Worm (Caenorhabditis elegans) whole organism, young adult: ENCODE data around the gene C53C7.3.

Source experiments
- F10E7.11 ChIP-seq: sonication (generic microtip); optimal IDR thresholded peaks from 2 replicates; lab custom pipeline; 2017; ENCODE audit warnings: mild to moderate bottlenecking, missing genetic modification characterization, moderate library complexity, missing compliant biosample characterization
- F37B4.10 ChIP-seq: fragments of 200-800 bp; sonication (Bioruptor generic); IDR thresholded peaks from 2 replicates; pipeline ENCODE4 v1.3.6; 2022; ENCODE audit warnings: missing genetic modification characterization, missing compliant biosample characterization
- F57A8.1 ChIP-seq: fragments of 200-800 bp; sonication (Bioruptor generic); optimal IDR thresholded peaks from 2 replicates; lab custom pipeline; 2018; ENCODE audit warnings: mild to moderate bottlenecking, missing genetic modification characterization, moderate library complexity, missing compliant biosample characterization
- F57C9.4 ChIP-seq: sonication (generic microtip); optimal IDR thresholded peaks from 2 replicates; lab custom pipeline; 2017; ENCODE audit warnings: mild to moderate bottlenecking, missing genetic modification characterization, missing compliant biosample characterization
- T07F8.4 ChIP-seq: sonication (generic microtip); optimal IDR thresholded peaks from 2 replicates; lab custom pipeline; 2016; ENCODE audit warnings: mild to moderate bottlenecking, missing genetic modification characterization, moderate library complexity, missing compliant biosample characterization
- T26A5.8 ChIP-seq: sonication (generic microtip); optimal IDR thresholded peaks from 2 replicates; lab custom pipeline; 2016; ENCODE audit warnings: missing genetic modification characterization, missing compliant biosample characterization
- ZK185.1 ChIP-seq: sonication (generic microtip); optimal IDR thresholded peaks from 2 replicates; lab custom pipeline; 2016; ENCODE audit warnings: mild to moderate bottlenecking, missing genetic modification characterization, missing compliant biosample characterization; ENCODE audit not compliant: poor library complexity, severe bottlenecking
- aptf-3 ChIP-seq: fragments of 200-800 bp; sonication (Bioruptor generic); IDR thresholded peaks from 2 replicates; pipeline ENCODE4 v1.3.6; 2022; ENCODE audit warnings: missing genetic modification characterization, missing compliant biosample characterization
- atf-7 ChIP-seq: sonication (generic microtip); optimal IDR thresholded peaks from 2 replicates; lab custom pipeline; 2017; ENCODE audit warnings: mild to moderate bottlenecking, missing genetic modification characterization, missing compliant biosample characterization
- attf-5 ChIP-seq: fragments of 200-800 bp; sonication (Bioruptor generic); optimal IDR thresholded peaks from 2 replicates; lab custom pipeline; 2018; ENCODE audit warnings: mild to moderate bottlenecking, missing genetic modification characterization, missing compliant biosample characterization
- bed-1 ChIP-seq: fragments of 200-800 bp; sonication (Bioruptor generic); IDR thresholded peaks from 2 replicates; pipeline ENCODE4 v1.3.6; 2022; ENCODE audit warnings: missing genetic modification reagents, missing genetic modification characterization, missing compliant biosample characterization
- bed-2 ChIP-seq: fragments of 200-800 bp; sonication (Bioruptor generic); IDR thresholded peaks from 2 replicates; pipeline ENCODE4 v1.3.6; 2022; ENCODE audit warnings: missing genetic modification reagents, missing genetic modification characterization, missing compliant biosample characterization
- ceh-40 ChIP-seq: fragments of 200-800 bp; sonication (Bioruptor generic); IDR thresholded peaks from 2 replicates; pipeline ENCODE4 v1.3.6; 2022; ENCODE audit warnings: missing genetic modification characterization, missing compliant biosample characterization
- ceh-91 ChIP-seq: fragments of 200-800 bp; sonication (Bioruptor generic); IDR thresholded peaks from 2 replicates; pipeline ENCODE4 v1.3.6; 2022; ENCODE audit warnings: missing genetic modification reagents, missing genetic modification characterization, missing compliant biosample characterization
- chd-7 ChIP-seq: sonication (generic microtip); optimal IDR thresholded peaks from 2 replicates; lab custom pipeline; 2016; ENCODE audit warnings: mild to moderate bottlenecking, missing genetic modification characterization, moderate library complexity, missing compliant biosample characterization
- ets-4 ChIP-seq: fragments of 200-800 bp; sonication (Bioruptor generic); optimal IDR thresholded peaks from 2 replicates; lab custom pipeline; 2018; ENCODE audit warnings: mild to moderate bottlenecking, missing genetic modification characterization, missing compliant biosample characterization
- gei-17 ChIP-seq: fragments of 200-800 bp; sonication (Bioruptor generic); optimal IDR thresholded peaks from 2 replicates; lab custom pipeline; 2018; ENCODE audit warnings: mild to moderate bottlenecking, missing genetic modification characterization, missing compliant biosample characterization
- hlh-12 ChIP-seq: sonication (generic microtip); optimal IDR thresholded peaks from 2 replicates; lab custom pipeline; 2016; ENCODE audit warnings: missing genetic modification characterization, missing compliant biosample characterization
- hmg-1.2 ChIP-seq: fragments of 200-800 bp; sonication (Bioruptor generic); IDR thresholded peaks from 2 replicates; pipeline ENCODE4 v1.3.6; 2022; ENCODE audit warnings: missing genetic modification reagents, missing genetic modification characterization, missing compliant biosample characterization
- hmg-20 ChIP-seq: fragments of 200-800 bp; sonication (Bioruptor generic); IDR thresholded peaks from 2 replicates; pipeline ENCODE4 v1.3.6; 2022; ENCODE audit warnings: missing genetic modification reagents, missing genetic modification characterization, missing compliant biosample characterization
- let-607 ChIP-seq, 2 experiments: fragments of 200-800 bp in 1 of 2; sonication (Bioruptor generic) in 1 of 2; sonication (generic microtip) in 1 of 2; optimal IDR thresholded peaks; 2 replicates each; lab custom pipeline; 2016 to 2018; ENCODE audit warnings: mild to moderate bottlenecking in 2 of 2, missing compliant biosample characterization in 2 of 2, missing genetic modification characterization in 2 of 2, moderate library complexity in 2 of 2, missing genotype in 1 of 2
- lin-54 ChIP-seq: fragments of 200-800 bp; sonication (Bioruptor generic); optimal IDR thresholded peaks from 2 replicates; lab custom pipeline; 2018; ENCODE audit warnings: mild to moderate bottlenecking, missing genetic modification characterization, missing compliant biosample characterization
- lir-1 ChIP-seq: fragments of 200-800 bp; sonication (Bioruptor generic); conservative IDR thresholded peaks from 2 replicates; pipeline ENCODE4 v1.3.6; 2022; ENCODE audit warnings: missing genetic modification reagents, missing genetic modification characterization, missing compliant biosample characterization
- lsy-27 ChIP-seq: sonication (generic microtip); optimal IDR thresholded peaks from 2 replicates; lab custom pipeline; 2017; ENCODE audit warnings: missing genetic modification characterization, mild to moderate bottlenecking, missing compliant biosample characterization, antibody characterized with exemption, missing genotype, borderline replicate concordance; ENCODE audit not compliant: insufficient read depth
- madf-6 ChIP-seq: fragments of 200-800 bp; sonication (Bioruptor generic); IDR thresholded peaks from 2 replicates; pipeline ENCODE4 v1.3.6; 2022; ENCODE audit warnings: missing genetic modification reagents, missing genetic modification characterization, missing compliant biosample characterization
- nfyb-1 ChIP-seq: fragments of 200-800 bp; sonication (Bioruptor generic); IDR thresholded peaks from 2 replicates; pipeline ENCODE4 v1.3.6; 2022; ENCODE audit warnings: missing genetic modification reagents, missing genetic modification characterization, missing compliant biosample characterization
- nhr-27 ChIP-seq: fragments of 200-800 bp; sonication (Bioruptor generic); optimal IDR thresholded peaks from 2 replicates; lab custom pipeline; 2018; ENCODE audit warnings: mild to moderate bottlenecking, missing genetic modification characterization, moderate library complexity, missing compliant biosample characterization
- pbrm-1 ChIP-seq: fragments of 200-800 bp; sonication (Bioruptor generic); IDR thresholded peaks from 2 replicates; pipeline ENCODE4 v1.3.6; 2022; ENCODE audit warnings: missing genetic modification reagents, missing genetic modification characterization, missing compliant biosample characterization
- repo-1 ChIP-seq: sonication (generic microtip); optimal IDR thresholded peaks from 2 replicates; lab custom pipeline; 2017; ENCODE audit warnings: mild to moderate bottlenecking, missing genetic modification characterization, missing compliant biosample characterization
- snpc-4 ChIP-seq, 5 experiments: fragments of 150-350 bp in 1 of 5; sonication (generic microtip) in 4 of 5; optimal IDR thresholded peaks; 2 replicates each; lab custom pipeline; 2014 to 2018; ENCODE audit warnings: missing genetic modification characterization in 5 of 5, missing biosample characterization in 3 of 5, antibody characterized with exemption in 2 of 5, mild to moderate bottlenecking in 2 of 5, missing compliant biosample characterization in 2 of 5, missing genotype in 2 of 5, moderate library complexity in 2 of 5, missing genetic modification reagents in 1 of 5
- somi-1 ChIP-seq: fragments of 200-800 bp; sonication (Bioruptor generic); optimal IDR thresholded peaks from 2 replicates; lab custom pipeline; 2018; ENCODE audit warnings: mild to moderate bottlenecking, missing genetic modification characterization, missing compliant biosample characterization
- sptf-2 ChIP-seq: fragments of 200-800 bp; sonication (Bioruptor generic); optimal IDR thresholded peaks from 2 replicates; lab custom pipeline; 2018; ENCODE audit warnings: mild to moderate bottlenecking, missing genetic modification characterization, missing compliant biosample characterization
- zim-3 ChIP-seq: sonication (generic microtip); optimal IDR thresholded peaks from 2 replicates; lab custom pipeline; 2017; ENCODE audit warnings: mild to moderate bottlenecking, missing genetic modification characterization, moderate library complexity, missing compliant biosample characterization
- ztf-25 ChIP-seq: fragments of 200-800 bp; sonication (Bioruptor generic); IDR thresholded peaks from 2 replicates; pipeline ENCODE4 v1.3.6; 2022; ENCODE audit warnings: missing genetic modification reagents, missing genetic modification characterization, missing compliant biosample characterization
- ztf-6 ChIP-seq: fragments of 200-800 bp; sonication (Bioruptor generic); IDR thresholded peaks from 2 replicates; pipeline ENCODE4 v1.3.6; 2022; ENCODE audit warnings: missing genetic modification reagents, missing genetic modification characterization, missing compliant biosample characterization

Gene C53C7.3

ce11 chrX:13014341-13014740, 34.0 kb upstream of the C53C7.3 start:
- no peak for TF ChIP-seq zim-3
- no peak for TF ChIP-seq ztf-25 (GFP tag; lab: Robert Waterston, UW)
- TF ChIP-seq lir-1 (GFP tag; lab: Robert Waterston, UW): no peak
- no peak for TF ChIP-seq F37B4.10 (GFP tag; lab: Robert Waterston, UW)
- no peak for TF ChIP-seq pbrm-1
- TF ChIP-seq let-607 (tag; optimal IDR thresholded peaks at IDR 0.05; lab: Kevin White, UChicago): no peak
- TF ChIP-seq somi-1: no peak

- TF ChIP-seq ZK185.1 (tag; lab: Kevin White, UChicago) (no peak), pbrm-1 (no peak), chd-7 (no peak), snpc-4 (GFP tag; optimal IDR thresholded peaks at IDR 0.05; lab: Kevin White, UChicago) (no peak), snpc-4 (tag; optimal IDR thresholded peaks at IDR 0.05; lab: Kevin White, UChicago) (no peak), ceh-40 (no peak)
Measured at ce11 chrX:13016290-13016689, 32.1 kb upstream of the C53C7.3 start.

- TF ChIP-seq repo-1 (tag; lab: Kevin White, UChicago) (no peak), aptf-3 (GFP tag; lab: Robert Waterston, UW) (no peak), F57A8.1 (no peak), ceh-91 (no peak), attf-5 (GFP tag; lab: Kevin White, UChicago) (no peak), chd-7 (no peak), atf-7 (tag; lab: Kevin White, UChicago) (no peak), bed-1 (GFP tag; lab: Robert Waterston, UW) (no peak), ZK185.1 (tag; lab: Kevin White, UChicago) (no peak), lin-54 (GFP tag; lab: Kevin White, UChicago) (no peak), sptf-2 (GFP tag; lab: Kevin White, UChicago) (no peak), ceh-40 (no peak), nfyb-1 (GFP tag; lab: Robert Waterston, UW) (no peak)
Measured at ce11 chrX:13021446-13021845, 26.9 kb upstream of the C53C7.3 start.

- no peak for TF ChIP-seq hmg-20
- TF ChIP-seq T07F8.4 (tag; lab: Kevin White, UChicago): no peak
- TF ChIP-seq hmg-1.2 (GFP tag; lab: Robert Waterston, UW): no peak
- TF ChIP-seq T26A5.8 (tag; lab: Kevin White, UChicago): no peak
- no peak for TF ChIP-seq gei-17 (GFP tag; lab: Kevin White, UChicago)
- no peak for TF ChIP-seq ztf-6 (GFP tag; lab: Robert Waterston, UW)
- no peak for TF ChIP-seq ets-4
- no peak for TF ChIP-seq lsy-27 (tag; lab: Kevin White, UChicago)
- no peak for TF ChIP-seq hlh-12
- TF ChIP-seq nhr-27: no peak
- no peak for TF ChIP-seq F10E7.11 (tag; lab: Kevin White, UChicago)
- no peak for TF ChIP-seq bed-2 (GFP tag; lab: Robert Waterston, UW)
- no peak for TF ChIP-seq F57C9.4 (tag; lab: Kevin White, UChicago)
- TF ChIP-seq madf-6 (GFP tag; lab: Robert Waterston, UW): no peak
- no peak for TF ChIP-seq repo-1 (tag; lab: Kevin White, UChicago)
Measured at ce11 chrX:13032610-13033009, 15.7 kb upstream of the C53C7.3 start, which contains the start of gene npr-10. Gene npr-10 (minus strand): TSS chrX:13032710.
